Fruit fly (Drosophila melanogaster) whole organism, adult: ENCODE results near the gene Sil1.
A peak's percentile ranks its signal among the peaks of the same experiment; 100 is the strongest.

Experiments used
- CG11617 ChIP-seq: fragments of 200-800 bp; sonication (Bioruptor generic); optimal IDR thresholded peaks from 2 replicates; lab custom pipeline; 2017; ENCODE audit warnings: mild to moderate bottlenecking, missing biosample characterization, missing genetic modification reagents, missing genetic modification characterization
- CG12768 ChIP-seq: fragments of 200-800 bp; sonication (Bioruptor generic); optimal IDR thresholded peaks from 2 replicates; lab custom pipeline; 2017; ENCODE audit warnings: missing biosample characterization, missing genetic modification characterization, mild to moderate bottlenecking, moderate library complexity, missing genetic modification reagents
- CG14711 ChIP-seq: fragments of 200-800 bp; sonication (Bioruptor generic); optimal IDR thresholded peaks from 2 replicates; lab custom pipeline; 2018; ENCODE audit warnings: missing biosample characterization, mild to moderate bottlenecking, missing genetic modification characterization, moderate library complexity
- CG1620 ChIP-seq: fragments of 200-800 bp; sonication (Bioruptor generic); optimal IDR thresholded peaks from 2 replicates; lab custom pipeline; 2016; ENCODE audit warnings: missing biosample characterization, missing genetic modification characterization
- CG33017 ChIP-seq: fragments of 200-800 bp; sonication (Bioruptor generic); optimal IDR thresholded peaks from 2 replicates; lab custom pipeline; 2018; ENCODE audit warnings: missing biosample characterization, mild to moderate bottlenecking, missing genetic modification characterization, moderate library complexity
- CG5204 ChIP-seq: fragments of 200-800 bp; sonication (Bioruptor generic); optimal IDR thresholded peaks from 2 replicates; lab custom pipeline; 2016; ENCODE audit warnings: missing biosample characterization, missing genetic modification characterization
- CG7045 ChIP-seq: fragments of 200-800 bp; sonication (Bioruptor generic); optimal IDR thresholded peaks from 2 replicates; lab custom pipeline; 2017; ENCODE audit warnings: missing biosample characterization, mild to moderate bottlenecking, missing genetic modification characterization
- CG7101 ChIP-seq: fragments of 200-800 bp; sonication (Bioruptor generic); optimal IDR thresholded peaks from 2 replicates; lab custom pipeline; 2018; ENCODE audit warnings: missing biosample characterization, mild to moderate bottlenecking, missing genetic modification characterization, moderate library complexity
- Clk ChIP-seq: fragments of 200-800 bp; sonication (Bioruptor generic); optimal IDR thresholded peaks from 2 replicates; lab custom pipeline; 2017; ENCODE audit warnings: missing biosample characterization, missing genetic modification characterization
- Crg-1 ChIP-seq: fragments of 200-800 bp; sonication (Bioruptor generic); optimal IDR thresholded peaks from 2 replicates; lab custom pipeline; 2016; ENCODE audit warnings: missing biosample characterization, missing genetic modification characterization
- Hr96 ChIP-seq: fragments of 200-800 bp; sonication (Bioruptor generic); optimal IDR thresholded peaks from 2 replicates; lab custom pipeline; 2016; ENCODE audit warnings: missing biosample characterization, missing genetic modification characterization
- Mnt ChIP-seq: fragments of 200-800 bp; sonication (Bioruptor generic); optimal IDR thresholded peaks from 2 replicates; lab custom pipeline; 2016; ENCODE audit warnings: missing biosample characterization, mild to moderate bottlenecking, missing genetic modification characterization
- bab1 ChIP-seq: fragments of 200-800 bp; sonication (Bioruptor generic); optimal IDR thresholded peaks from 3 replicates; lab custom pipeline; 2019; ENCODE audit warnings: missing biosample characterization, mild to moderate bottlenecking, missing genetic modification characterization, moderate library complexity
- cic ChIP-seq: fragments of 200-800 bp; sonication (Bioruptor generic); optimal IDR thresholded peaks from 2 replicates; lab custom pipeline; 2017; ENCODE audit warnings: missing biosample characterization, mild to moderate bottlenecking, missing genetic modification characterization, moderate library complexity
- cnc ChIP-seq, 2 experiments: fragments of >200 bp; optimal IDR thresholded peaks; 2 replicates each; lab custom pipeline; 2017
- kay ChIP-seq: fragments of 200-800 bp; sonication (Bioruptor generic); peaks from one replicate; lab custom pipeline; 2016; ENCODE audit warnings: missing biosample characterization, missing genetic modification characterization, borderline replicate concordance
- ovo ChIP-seq: fragments of 200-800 bp; sonication (Bioruptor generic); optimal IDR thresholded peaks from 2 replicates; lab custom pipeline; 2016; ENCODE audit warnings: missing biosample characterization, missing genetic modification characterization
- pad ChIP-seq: fragments of 200-800 bp; sonication (Bioruptor generic); optimal IDR thresholded peaks from 3 replicates; lab custom pipeline; 2017; ENCODE audit warnings: missing biosample characterization, missing genetic modification characterization, mild to moderate bottlenecking, moderate library complexity, missing genetic modification reagents
- tj ChIP-seq: fragments of 200-800 bp; sonication (Bioruptor generic); optimal IDR thresholded peaks from 3 replicates; lab custom pipeline; 2017; ENCODE audit warnings: missing biosample characterization, mild to moderate bottlenecking, missing genetic modification characterization, moderate library complexity
- toe ChIP-seq: fragments of 200-800 bp; sonication (Bioruptor generic); optimal IDR thresholded peaks from 2 replicates; lab custom pipeline; 2016; ENCODE audit warnings: missing biosample characterization, missing genetic modification characterization

The Sil1 gene

DNA sequence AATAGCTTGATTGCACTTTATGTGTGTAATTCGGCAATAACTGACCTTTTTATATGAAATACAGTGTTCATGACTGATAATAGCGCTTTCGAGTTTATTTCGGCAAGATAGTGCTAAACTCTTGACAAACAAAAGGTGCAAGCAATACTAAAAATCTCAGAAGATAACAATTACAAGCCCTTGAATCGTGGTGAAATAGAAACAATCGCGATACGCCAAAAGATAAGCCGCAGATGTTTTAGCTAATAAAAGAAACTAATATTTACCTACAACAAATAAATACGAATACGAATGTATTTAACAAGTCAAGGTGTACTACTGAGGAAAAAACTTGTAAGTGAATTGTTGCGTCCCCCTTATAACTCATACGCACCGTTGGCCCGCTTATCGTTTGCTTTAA is 39.9 kb upstream of the Sil1 start:
- TF ChIP-seq Crg-1 (GFP tag; lab: Kevin White, UChicago) (peak; percentile 11), toe (GFP tag; lab: Kevin White, UChicago) (no peak), CG7101 (tag; lab: Kevin White, UChicago) (peak; percentile 65), bab1 (GFP tag; lab: Kevin White, UChicago) (no peak), tj (no peak), kay (GFP tag; lab: Kevin White, UChicago) (peak; percentile 94), CG12768 (peak; percentile 58), CG5204 (peak; percentile 34), CG14711 (tag; lab: Kevin White, UChicago) (peak; percentile 22), Clk (no peak), cic (peak; percentile 97), CG33017 (peak; percentile 71), cnc (optimal IDR thresholded peaks at IDR 0.05; lab: Kevin White, UChicago) (no peak), Mnt (GFP tag; lab: Kevin White, UChicago) (peak; percentile 19), Hr96 (GFP tag; lab: Kevin White, UChicago) (no peak), ovo (GFP tag; lab: Kevin White, UChicago) (peak; percentile 20), CG1620 (GFP tag; lab: Kevin White, UChicago) (no peak), CG11617 (GFP tag; lab: Kevin White, UChicago) (peak; percentile 62), pad (GFP tag; lab: Kevin White, UChicago) (peak; percentile 44), CG7045 (GFP tag; lab: Kevin White, UChicago) (peak; percentile 80)

DNA sequence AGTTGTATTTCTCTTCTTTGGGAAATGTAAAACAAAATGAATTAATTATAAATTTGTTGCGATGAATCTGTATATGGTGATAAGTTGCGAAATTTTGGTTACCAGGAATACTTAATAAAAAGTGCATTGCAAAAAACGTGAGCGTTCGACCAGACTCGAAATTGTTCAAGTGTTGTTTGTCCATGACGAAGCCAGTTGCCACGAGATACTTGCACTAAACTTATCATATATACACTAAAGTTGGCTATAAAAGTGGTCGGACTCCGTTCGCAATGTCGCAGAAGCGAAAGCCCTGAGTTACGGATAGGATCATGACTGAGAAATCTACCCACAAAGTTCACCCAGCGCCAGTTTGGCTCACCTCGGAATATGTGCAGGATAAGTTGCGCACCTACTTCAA is 38.2 kb upstream of the Sil1 start, which contains the start of gene CG11878:
Gene CG11878, plus strand, starts transcription at position 301 of the 400 bp plus-strand sequence.
- TF ChIP-seq Crg-1 (GFP tag; lab: Kevin White, UChicago) (no peak), cic (peak; percentile 0), CG5204 (no peak), Mnt (GFP tag; lab: Kevin White, UChicago) (no peak), CG11617 (GFP tag; lab: Kevin White, UChicago) (no peak), kay (GFP tag; lab: Kevin White, UChicago) (no peak)

DNA sequence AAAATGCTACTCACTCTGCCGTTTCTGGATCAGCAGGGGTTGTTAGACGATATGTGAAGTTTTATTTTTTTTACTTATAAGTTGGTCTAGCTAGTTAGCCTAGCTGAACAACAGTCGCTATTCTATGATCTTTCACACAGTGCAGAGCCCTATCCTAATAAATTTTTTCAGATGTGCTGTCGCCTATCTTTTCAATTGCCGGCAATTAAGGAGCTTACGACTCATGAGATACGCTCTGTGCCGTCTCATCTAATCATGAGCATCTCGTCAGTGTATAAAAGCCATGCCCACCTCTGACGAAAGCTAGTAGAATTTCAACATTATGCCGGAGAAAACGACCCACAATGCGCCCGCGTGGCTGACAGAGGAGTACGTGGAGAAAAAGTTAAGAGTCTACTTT is 34.6 kb upstream of the Sil1 start, which contains the start of the genes CG11889 and CG11891:
Gene CG11889, plus strand, starts transcription at position 301 of the 400 bp plus-strand sequence.
Gene CG11891, plus strand, starts transcription at position 301 of the 400 bp plus-strand sequence.
- no peak for TF ChIP-seq CG12768
- TF ChIP-seq Hr96 (GFP tag; lab: Kevin White, UChicago): no peak
- TF ChIP-seq CG11617 (GFP tag; lab: Kevin White, UChicago): no peak
- no peak for TF ChIP-seq Mnt (GFP tag; lab: Kevin White, UChicago)
- no peak for TF ChIP-seq cic
- TF ChIP-seq kay (GFP tag; lab: Kevin White, UChicago): no peak
- TF ChIP-seq Crg-1 (GFP tag; lab: Kevin White, UChicago): no peak
- TF ChIP-seq CG14711 (tag; lab: Kevin White, UChicago): no peak
- TF ChIP-seq cnc (optimal IDR thresholded peaks at IDR 0.05; lab: Kevin White, UChicago): no peak
- no peak for TF ChIP-seq ovo (GFP tag; lab: Kevin White, UChicago)
- no peak for TF ChIP-seq CG5204
- no peak for TF ChIP-seq CG33017
- TF ChIP-seq CG7101 (tag; lab: Kevin White, UChicago): no peak
- no peak for TF ChIP-seq CG7045 (GFP tag; lab: Kevin White, UChicago)

DNA sequence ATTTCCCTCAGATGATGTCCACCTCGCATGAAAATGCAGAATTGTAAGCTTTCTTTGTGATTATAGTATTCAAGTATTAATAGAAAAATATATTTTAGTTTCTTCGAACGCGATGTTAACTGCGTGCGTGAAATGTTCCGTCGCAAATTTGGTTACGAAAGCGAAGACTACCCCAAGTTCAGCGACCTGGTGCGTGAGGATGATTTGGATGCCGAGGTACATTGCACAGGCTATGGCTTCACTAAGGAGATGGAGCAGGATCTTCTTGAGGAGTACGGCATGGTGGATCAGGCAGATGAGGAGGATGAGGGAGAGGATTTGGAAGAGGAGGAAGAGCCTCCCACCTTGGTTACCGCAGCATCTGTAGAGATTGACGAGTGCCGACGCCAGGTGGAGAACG is 31.4 kb upstream of the Sil1 start:
- TF ChIP-seq CG11617 (GFP tag; lab: Kevin White, UChicago): no peak
- no peak for TF ChIP-seq bab1 (GFP tag; lab: Kevin White, UChicago)
- TF ChIP-seq toe (GFP tag; lab: Kevin White, UChicago): no peak
- TF ChIP-seq Mnt (GFP tag; lab: Kevin White, UChicago): no peak

DNA sequence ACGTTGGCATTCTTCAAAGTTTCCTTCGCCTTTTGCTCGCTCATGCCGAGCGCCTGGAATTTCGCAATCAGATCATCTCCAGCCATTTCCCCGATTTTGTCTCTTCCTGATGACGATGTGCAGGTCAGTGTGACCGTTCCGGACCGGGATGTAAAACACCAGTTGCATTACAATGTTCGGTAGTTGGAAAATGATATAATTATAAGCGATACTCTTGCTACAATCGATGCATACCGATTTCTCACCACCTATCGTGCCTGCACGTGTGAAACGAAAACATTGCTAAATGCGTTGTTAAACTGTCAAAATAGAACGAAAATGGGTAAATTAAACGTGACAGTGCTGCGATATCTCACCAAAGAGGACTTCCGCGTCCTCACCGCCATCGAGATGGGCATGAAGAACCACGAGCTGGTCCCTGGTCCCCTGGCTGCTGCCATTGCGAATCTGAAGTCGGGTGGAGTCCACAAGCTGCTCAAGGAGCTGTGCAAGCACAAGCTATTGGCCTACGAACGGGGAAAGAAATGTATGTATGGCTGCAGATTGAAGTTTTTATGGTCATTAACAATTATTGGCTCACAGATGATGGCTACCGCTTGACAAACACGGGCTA is 30.4 kb upstream of the Sil1 start, which contains the start of the genes GlnRS and RIOK2:
Gene GlnRS, minus strand, starts transcription at position 133 of the 613 bp plus-strand sequence.
Gene RIOK2, plus strand, starts transcription at position 256 of the 613 bp plus-strand sequence.
- no peak for TF ChIP-seq CG33017
- no peak for TF ChIP-seq CG5204
- TF ChIP-seq ovo (GFP tag; lab: Kevin White, UChicago): no peak
- no peak for TF ChIP-seq CG7045 (GFP tag; lab: Kevin White, UChicago)
- no peak for TF ChIP-seq CG1620 (GFP tag; lab: Kevin White, UChicago)
- TF ChIP-seq CG7101 (tag; lab: Kevin White, UChicago): peak; percentile 39
- TF ChIP-seq cnc (optimal IDR thresholded peaks at IDR 0.05; lab: Kevin White, UChicago): no peak
- TF ChIP-seq CG14711 (tag; lab: Kevin White, UChicago): peak; percentile 4
- peak; percentile 73 for TF ChIP-seq bab1 (GFP tag; lab: Kevin White, UChicago)
- peak; percentile 3 for TF ChIP-seq Clk
- TF ChIP-seq kay (GFP tag; lab: Kevin White, UChicago): no peak
- peak; percentile 100 for TF ChIP-seq Mnt (GFP tag; lab: Kevin White, UChicago)
- TF ChIP-seq CG12768: no peak
- peak; percentile 30 for TF ChIP-seq cic
- peak; percentile 4 for TF ChIP-seq Crg-1 (GFP tag; lab: Kevin White, UChicago)
- no peak for TF ChIP-seq Hr96 (GFP tag; lab: Kevin White, UChicago)
- TF ChIP-seq CG11617 (GFP tag; lab: Kevin White, UChicago): peak; percentile 18
- peak; percentile 21 for TF ChIP-seq tj
- TF ChIP-seq pad (GFP tag; lab: Kevin White, UChicago): peak; percentile 26
- no peak for TF ChIP-seq toe (GFP tag; lab: Kevin White, UChicago)

DNA sequence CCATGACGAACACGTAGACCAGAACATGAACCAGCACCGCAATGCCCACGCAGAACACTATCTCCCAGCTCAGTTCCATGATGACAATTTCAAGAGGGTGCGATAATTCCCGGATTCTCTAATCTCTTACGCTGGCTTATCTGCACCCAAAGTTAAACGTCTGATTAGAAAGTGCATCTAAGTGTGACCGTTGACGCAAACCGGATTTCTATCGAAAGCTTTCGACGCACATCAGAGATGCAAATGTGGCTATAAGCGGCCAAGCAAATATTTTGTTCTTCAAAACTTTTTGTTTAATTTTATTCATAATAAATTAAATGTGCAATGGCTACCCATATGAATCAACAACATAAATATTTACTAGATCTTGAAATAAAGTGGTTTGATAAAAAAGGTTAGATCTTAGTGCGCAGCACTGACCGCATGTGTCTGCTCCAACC is 27.0 kb upstream of the Sil1 start, which contains the start of the genes Kdsr and CG11858:
Gene Kdsr, minus strand, starts transcription at position 177 of the 440 bp plus-strand sequence.
Gene CG11858, plus strand, starts transcription at position 420 of the 440 bp plus-strand sequence.
- TF ChIP-seq CG12768 (peak; percentile 66), toe (GFP tag; lab: Kevin White, UChicago) (no peak), CG33017 (peak; percentile 48), CG14711 (tag; lab: Kevin White, UChicago) (peak; percentile 74), ovo (GFP tag; lab: Kevin White, UChicago) (peak; percentile 24), Clk (peak; percentile 40), Crg-1 (GFP tag; lab: Kevin White, UChicago) (peak; percentile 27), CG1620 (GFP tag; lab: Kevin White, UChicago) (peak; percentile 58), Mnt (GFP tag; lab: Kevin White, UChicago) (peak; percentile 83), tj (peak; percentile 39), bab1 (GFP tag; lab: Kevin White, UChicago) (peak; percentile 84), pad (GFP tag; lab: Kevin White, UChicago) (peak; percentile 44), CG7045 (GFP tag; lab: Kevin White, UChicago) (peak; percentile 42), cic (peak; percentile 75), CG7101 (tag; lab: Kevin White, UChicago) (peak; percentile 81), CG11617 (GFP tag; lab: Kevin White, UChicago) (peak; percentile 64), CG5204 (no peak), kay (GFP tag; lab: Kevin White, UChicago) (no peak), cnc (optimal IDR thresholded peaks at IDR 0.05; lab: Kevin White, UChicago) (no peak), Hr96 (GFP tag; lab: Kevin White, UChicago) (no peak)
